Worm (Caenorhabditis elegans) whole organism, L4 larva: ENCODE data around the gene Y60C6A.1.

ENCODE experiments used
- D1046.2 ChIP-seq: fragments of 200-800 bp; sonication (Bioruptor generic); IDR thresholded peaks from 2 replicates; pipeline ENCODE4 v1.3.6; 2022; ENCODE audit warnings: missing genetic modification characterization, missing compliant biosample characterization
- Y105C5A.15 ChIP-seq: fragments of 200-800 bp; sonication (Bioruptor generic); IDR thresholded peaks from 2 replicates; pipeline ENCODE4 v1.3.6; 2022; ENCODE audit warnings: missing genetic modification characterization, missing compliant biosample characterization
- Y48G9A.11 ChIP-seq: fragments of 200-800 bp; sonication (Bioruptor generic); IDR thresholded peaks from 2 replicates; pipeline ENCODE4 v1.3.6; 2022; ENCODE audit warnings: missing genetic modification reagents, missing genetic modification characterization, missing compliant biosample characterization
- Y5F2A.4 ChIP-seq: fragments of 200-800 bp; sonication (Bioruptor generic); optimal IDR thresholded peaks from 2 replicates; lab custom pipeline; 2018; ENCODE audit warnings: mild to moderate bottlenecking, missing genetic modification characterization, missing compliant biosample characterization
- ZK546.5 ChIP-seq, 2 experiments: sonication (generic microtip); optimal IDR thresholded peaks; 2 replicates each; lab custom pipeline; 2017; ENCODE audit warnings: missing biosample characterization in 2 of 2, missing genetic modification characterization in 2 of 2
- aha-1 ChIP-seq: fragments of 150-350 bp; peaks from one replicate; lab custom pipeline; 2014; ENCODE audit warnings: missing biosample characterization, missing genetic modification characterization
- ama-1 ChIP-seq: fragments of 150-350 bp; optimal IDR thresholded peaks from 2 replicates; lab custom pipeline; 2014; ENCODE audit warnings: inconsistent platforms, mixed read lengths
- ceh-44 ChIP-seq: fragments of 200-800 bp; sonication (Bioruptor generic); IDR thresholded peaks from 2 replicates; pipeline ENCODE4 v1.3.6; 2022; ENCODE audit warnings: missing genetic modification reagents, missing genetic modification characterization, missing compliant biosample characterization
- ceh-62 ChIP-seq: sonication (generic microtip); optimal IDR thresholded peaks from 2 replicates; lab custom pipeline; 2017; ENCODE audit warnings: missing biosample characterization, missing genetic modification characterization
- daf-16 ChIP-seq, 3 experiments: sonication (generic microtip); optimal IDR thresholded peaks; 2 replicates each; lab custom pipeline; 2016 to 2017; ENCODE audit warnings: missing genetic modification characterization in 3 of 3, missing genetic modification reagents in 3 of 3, mild to moderate bottlenecking in 2 of 3, missing compliant biosample characterization in 2 of 3, missing biosample characterization in 1 of 3, moderate library complexity in 1 of 3
- daf-8 ChIP-seq: fragments of 200-800 bp; sonication (Bioruptor generic); IDR thresholded peaks from 2 replicates; pipeline ENCODE4 v1.3.6; 2022; ENCODE audit warnings: missing genetic modification characterization, missing compliant biosample characterization
- dmd-6 ChIP-seq: fragments of 200-800 bp; sonication (Bioruptor generic); IDR thresholded peaks from 2 replicates; pipeline ENCODE4 v1.3.6; 2022; ENCODE audit warnings: missing genetic modification reagents, missing genetic modification characterization, missing compliant biosample characterization
- dpl-1 ChIP-seq: fragments of 150-350 bp; optimal IDR thresholded peaks from 2 replicates; lab custom pipeline; 2014; ENCODE audit warnings: missing biosample characterization, missing genetic modification reagents, missing genetic modification characterization
- egl-43 ChIP-seq: fragments of 200-800 bp; sonication (Bioruptor generic); IDR thresholded peaks from 2 replicates; pipeline ENCODE4 v1.3.6; 2022; ENCODE audit warnings: missing genetic modification reagents, missing genetic modification characterization, missing compliant biosample characterization
- lim-7 ChIP-seq: fragments of 200-800 bp; sonication (Bioruptor generic); IDR thresholded peaks from 2 replicates; pipeline ENCODE4 v1.3.6; 2022; ENCODE audit warnings: missing genetic modification characterization, missing compliant biosample characterization
- lin-13 ChIP-seq: fragments of 150-350 bp; optimal IDR thresholded peaks from 2 replicates; lab custom pipeline; 2014; ENCODE audit warnings: missing biosample characterization, missing genetic modification reagents, missing genetic modification characterization
- lin-38 ChIP-seq: fragments of 200-800 bp; sonication (Bioruptor generic); IDR thresholded peaks from 2 replicates; pipeline ENCODE4 v1.3.6; 2022; ENCODE audit warnings: missing genetic modification reagents, missing genetic modification characterization, missing compliant biosample characterization
- lir-3 ChIP-seq: sonication (generic microtip); optimal IDR thresholded peaks from 2 replicates; lab custom pipeline; 2016; ENCODE audit warnings: mild to moderate bottlenecking, missing genetic modification characterization, missing compliant biosample characterization
- madf-9 ChIP-seq: fragments of 200-800 bp; sonication (Bioruptor generic); conservative IDR thresholded peaks from 2 replicates; pipeline ENCODE4 v1.3.6; 2022; ENCODE audit warnings: missing genetic modification reagents, missing genetic modification characterization, missing compliant biosample characterization
- mdl-1 ChIP-seq, 2 experiments: fragments of 150-350 bp in 1 of 2; sonication (generic microtip) in 1 of 2; optimal IDR thresholded peaks; 2 replicates each; lab custom pipeline; 2014 to 2017; ENCODE audit warnings: missing biosample characterization in 2 of 2, missing genetic modification characterization in 2 of 2
- mxl-2 ChIP-seq: fragments of 200-800 bp; sonication (Bioruptor generic); conservative IDR thresholded peaks from 2 replicates; pipeline ENCODE4 v1.3.6; 2022; ENCODE audit warnings: missing genetic modification reagents, missing genetic modification characterization, missing compliant biosample characterization
- nhr-10 ChIP-seq: fragments of 150-350 bp; optimal IDR thresholded peaks from 2 replicates; lab custom pipeline; 2014; ENCODE audit warnings: missing biosample characterization, missing genetic modification characterization
- nhr-11 ChIP-seq: fragments of 150-350 bp; optimal IDR thresholded peaks from 2 replicates; lab custom pipeline; 2014; ENCODE audit warnings: missing biosample characterization, missing genetic modification characterization
- nhr-111 ChIP-seq: fragments of 200-800 bp; sonication (Bioruptor generic); optimal IDR thresholded peaks from 2 replicates; lab custom pipeline; 2018; ENCODE audit warnings: mild to moderate bottlenecking, missing genetic modification characterization, missing compliant biosample characterization
- nhr-28 ChIP-seq: fragments of 150-350 bp; optimal IDR thresholded peaks from 2 replicates; lab custom pipeline; 2014; ENCODE audit warnings: missing biosample characterization, missing genetic modification characterization
- nhr-41 ChIP-seq: fragments of 200-800 bp; sonication (Bioruptor generic); IDR thresholded peaks from 2 replicates; pipeline ENCODE4 v1.3.6; 2022; ENCODE audit warnings: missing genetic modification reagents, missing genetic modification characterization, missing compliant biosample characterization
- nhr-42 ChIP-seq: fragments of 200-800 bp; sonication (Bioruptor generic); IDR thresholded peaks from 2 replicates; pipeline ENCODE4 v1.3.6; 2022; ENCODE audit warnings: missing genetic modification characterization, missing compliant biosample characterization
- pha-4 ChIP-seq, 2 experiments: fragments of 150-350 bp in 1 of 2; fragments of 200-800 bp in 1 of 2; sonication (Bioruptor generic) in 1 of 2; IDR thresholded peaks in 1 of 2; optimal IDR thresholded peaks in 1 of 2; 2 replicates each; pipeline versions ENCODE4 v1.3.6 to Lab custom; 2014 to 2022; ENCODE audit warnings: missing genetic modification characterization in 2 of 2, missing genetic modification reagents in 2 of 2, missing biosample characterization in 1 of 2, missing compliant biosample characterization in 1 of 2
- set-16 ChIP-seq: fragments of 200-800 bp; sonication (Bioruptor generic); IDR thresholded peaks from 2 replicates; pipeline ENCODE4 v1.3.6; 2022; ENCODE audit warnings: missing genetic modification reagents, missing genetic modification characterization, missing compliant biosample characterization
- snpc-1.2 ChIP-seq: fragments of 200-800 bp; sonication (Bioruptor generic); IDR thresholded peaks from 2 replicates; pipeline ENCODE4 v1.3.6; 2022; ENCODE audit warnings: missing genetic modification reagents, missing genetic modification characterization, missing compliant biosample characterization
- spr-3 ChIP-seq: fragments of 200-800 bp; sonication (Bioruptor generic); optimal IDR thresholded peaks from 2 replicates; lab custom pipeline; 2018; ENCODE audit warnings: mild to moderate bottlenecking, missing genetic modification characterization, missing compliant biosample characterization
- tag-97 ChIP-seq: fragments of 200-800 bp; sonication (Bioruptor generic); IDR thresholded peaks from 2 replicates; pipeline ENCODE4 v1.3.6; 2022; ENCODE audit warnings: missing genetic modification characterization, missing compliant biosample characterization
- unc-130 ChIP-seq: sonication (generic microtip); optimal IDR thresholded peaks from 2 replicates; lab custom pipeline; 2016; ENCODE audit warnings: missing genetic modification reagents, missing genetic modification characterization, missing compliant biosample characterization
- unc-62 ChIP-seq, 3 experiments: fragments of 150-350 bp in 1 of 3; sonication (generic microtip); optimal IDR thresholded peaks in 2 of 3; peaks in 1 of 3; 1 replicate in 1 of 3; 2 replicates in 2 of 3; lab custom pipeline; 2014 to 2017; ENCODE audit warnings: missing biosample characterization in 3 of 3, missing genetic modification characterization in 3 of 3, missing genetic modification reagents in 3 of 3, missing genotype in 1 of 3
- zfp-2 ChIP-seq: sonication (generic microtip); optimal IDR thresholded peaks from 2 replicates; lab custom pipeline; 2016; ENCODE audit warnings: mild to moderate bottlenecking, missing genetic modification characterization, missing compliant biosample characterization

Y60C6A.1 gene

ce11 chrV:4745269-4745668, 38.1 kb upstream of the Y60C6A.1 start, which contains the start of gene C18G1.7:
TSS of gene C18G1.7 (plus strand) at chrV:4745569.
- TF ChIP-seq pha-4 (GFP tag; IDR thresholded peaks at IDR 0.05; lab: Robert Waterston, UW) = no peak
- TF ChIP-seq pha-4 (tag; optimal IDR thresholded peaks at IDR 0.05; lab: Kevin White, UChicago) = no peak
- TF ChIP-seq spr-3 (GFP tag; lab: Kevin White, UChicago) = no peak
- no peak for TF ChIP-seq dpl-1 (GFP tag; lab: Kevin White, UChicago)
- TF ChIP-seq Y105C5A.15 (GFP tag; lab: Robert Waterston, UW) = no peak
- no peak for TF ChIP-seq nhr-28 (tag; lab: Kevin White, UChicago)
- TF ChIP-seq nhr-11 (tag; lab: Kevin White, UChicago) = no peak
- TF ChIP-seq lin-13 (GFP tag; lab: Kevin White, UChicago) = no peak
- no peak for TF ChIP-seq nhr-41
- no peak for TF ChIP-seq nhr-10
- no peak for TF ChIP-seq zfp-2 (tag; lab: Kevin White, UChicago)
- no peak for TF ChIP-seq dmd-6

ce11 chrV:4750294-4750693, 33.1 kb upstream of the Y60C6A.1 start, which contains the start of gene C18G1.6:
TSS of gene C18G1.6 (plus strand) at chrV:4750594.
- TF ChIP-seq ceh-62 (no peak), unc-62 (GFP tag; optimal IDR thresholded peaks at IDR 0.05 in 1 of 2; lab: Kevin White, UChicago) (no peak), unc-62 (tag; optimal IDR thresholded peaks at IDR 0.05; lab: Kevin White, UChicago) (no peak), Y5F2A.4 (GFP tag; lab: Kevin White, UChicago) (no peak), mdl-1 (tag; optimal IDR thresholded peaks at IDR 0.05; lab: Kevin White, UChicago) (no peak), madf-9 (GFP tag; lab: Robert Waterston, UW) (no peak), nhr-11 (tag; lab: Kevin White, UChicago) (no peak), ZK546.5 (tag; optimal IDR thresholded peaks at IDR 0.05; lab: Kevin White, UChicago) (no peak), nhr-111 (GFP tag; lab: Kevin White, UChicago) (no peak)

- TF ChIP-seq snpc-1.2 (GFP tag; lab: Robert Waterston, UW) (0 out of 2 replicates have a peak, but pooled peaks have one; percentile 25), aha-1 (tag; lab: Kevin White, UChicago) (peak; percentile 73), unc-130 (GFP tag; lab: Kevin White, UChicago) (peak; percentile 7), lim-7 (GFP tag; lab: Robert Waterston, UW) (peak; percentile 45; the same call in 1 of the 2 replicates), ceh-44 (GFP tag; lab: Robert Waterston, UW) (peak; percentile 54; the same call in 1 of the 2 replicates), ama-1 (no peak), egl-43 (GFP tag; lab: Robert Waterston, UW) (0 out of 2 replicates have a peak, but pooled peaks have one; percentile 67), lin-38 (GFP tag; lab: Robert Waterston, UW) (peak; percentile 22; the same call in 1 of the 2 replicates), nhr-42 (GFP tag; lab: Robert Waterston, UW) (no peak), Y48G9A.11 (GFP tag; lab: Robert Waterston, UW) (peak; percentile 59), daf-16 (GFP tag; optimal IDR thresholded peaks at IDR 0.05; lab: Kevin White, UChicago) (no peak), daf-16 (tag; optimal IDR thresholded peaks at IDR 0.05; lab: Kevin White, UChicago) (no peak)
These were observed 29.3 kb upstream of the Y60C6A.1 start, which contains the start of gene hil-4 for ce11 chrV:4754123-4754522. TSS of gene hil-4 (plus strand) at chrV:4754313.

- TF ChIP-seq daf-8 (GFP tag; lab: Robert Waterston, UW) = no peak
- TF ChIP-seq set-16 = peak; percentile 91
- TF ChIP-seq egl-43 (GFP tag; lab: Robert Waterston, UW) = peak; percentile 8; the same call in 1 of the 2 replicates
- TF ChIP-seq mxl-2 (GFP tag; lab: Robert Waterston, UW) = no peak
- peak; percentile 16; the same call in 1 of the 2 replicates for TF ChIP-seq pha-4 (GFP tag; IDR thresholded peaks at IDR 0.05; lab: Robert Waterston, UW)
- TF ChIP-seq pha-4 (tag; optimal IDR thresholded peaks at IDR 0.05; lab: Kevin White, UChicago) = no peak
- TF ChIP-seq tag-97 = no peak
- 0 out of 2 replicates have a peak, but pooled peaks have one; percentile 10 for TF ChIP-seq lin-38 (GFP tag; lab: Robert Waterston, UW)
- no peak for TF ChIP-seq lin-13 (GFP tag; lab: Kevin White, UChicago)
- no peak for TF ChIP-seq lir-3
- no peak for TF ChIP-seq D1046.2 (GFP tag; lab: Robert Waterston, UW)
- TF ChIP-seq, all 104 proteins: peak for 4
These were observed 28.7 kb upstream of the Y60C6A.1 start for ce11 chrV:4754684-4755211.
